Fruit fly (Drosophila melanogaster): ENCODE measurements around the gene RpS19b.

The RpS19b gene

dm6 chr3R:23939921-23940839 is 6.8 kb upstream of the RpS19b start (continued):
- TF ChIP-seq CG5245 (GFP tag; optimal IDR thresholded peaks at IDR 0.05) (peak; percentile 63), mam (GFP tag; optimal IDR thresholded peaks at IDR 0.05) (peak; percentile 29), NC2α (GFP tag; optimal IDR thresholded peaks at IDR 0.05) (peak; percentile 60), Dp (GFP tag; optimal IDR thresholded peaks at IDR 0.05) (no peak), HmgZ (tag; optimal IDR thresholded peaks at IDR 0.05) (peak; percentile 90), Ravus (GFP tag; IDR thresholded peaks at IDR 0.05) (no peak; the same call in 1 of the 2 replicates), fd64A (GFP tag; optimal IDR thresholded peaks at IDR 0.05) (peak; percentile 97), schlank (tag; optimal IDR thresholded peaks at IDR 0.05) (peak; percentile 80), mirr (GFP tag; optimal IDR thresholded peaks at IDR 0.05) (peak; percentile 91), CG5180 (GFP tag; optimal IDR thresholded peaks at IDR 0.05) (peak; percentile 86), ems (GFP tag; optimal IDR thresholded peaks at IDR 0.05) (peak; percentile 3), sqz (GFP tag; optimal IDR thresholded peaks at IDR 0.05) (peak; percentile 71), Atf3 (GFP tag; optimal IDR thresholded peaks at IDR 0.05) (peak; percentile 39), CG6272 (GFP tag; IDR thresholded peaks at IDR 0.05) (no peak), Sox102F (GFP tag; optimal IDR thresholded peaks at IDR 0.05) (peak; percentile 76), CG10267 (tag; optimal IDR thresholded peaks at IDR 0.05) (peak; percentile 63), Doc2 (GFP tag; IDR thresholded peaks at IDR 0.05) (no peak), Rx (GFP tag; IDR thresholded peaks at IDR 0.05) (no peak), YL-1 (GFP tag; optimal IDR thresholded peaks at IDR 0.05) (peak; percentile 82), Stat92E (GFP tag; optimal IDR thresholded peaks at IDR 0.05) (peak in 1 of 3 experiments; percentile 1), CG7556 (GFP tag; optimal IDR thresholded peaks at IDR 0.05) (peak; percentile 86), ap (GFP tag; IDR thresholded peaks at IDR 0.05) (peak; percentile 29; the same call in 1 of the 2 replicates), pan (optimal IDR thresholded peaks at IDR 0.05) (no peak), pan (GFP tag; optimal IDR thresholded peaks at IDR 0.05 in 1 of 2, IDR thresholded peaks at IDR 0.05 in 1 of 2) (peak in 1 of 2 experiments; percentile 82), CG14710 (tag; optimal IDR thresholded peaks at IDR 0.05) (peak; percentile 86), Oaz (GFP tag; IDR thresholded peaks at IDR 0.05) (no peak), trem (tag; optimal IDR thresholded peaks at IDR 0.05) (peak; percentile 45), CG13894 (tag; optimal IDR thresholded peaks at IDR 0.05) (peak; percentile 99), gcm (GFP tag; optimal IDR thresholded peaks at IDR 0.05) (peak; percentile 89), ind (GFP tag; optimal IDR thresholded peaks at IDR 0.05) (no peak), CG43689 (GFP tag; IDR thresholded peaks at IDR 0.05) (peak; percentile 65), CG16815 (GFP tag; optimal IDR thresholded peaks at IDR 0.05) (peak; percentile 28), CG13624 (GFP tag; optimal IDR thresholded peaks at IDR 0.05) (peak; percentile 27), CG8388 (GFP tag; optimal IDR thresholded peaks at IDR 0.05) (peak; percentile 51), CG2875 (GFP tag; optimal IDR thresholded peaks at IDR 0.05) (peak; percentile 97), CG11696 (GFP tag; IDR thresholded peaks at IDR 0.05) (peak; percentile 70), CG14965 (GFP tag; optimal IDR thresholded peaks at IDR 0.05; ENCODE audit: borderline replicate concordance) (peak; percentile 43), tin (GFP tag; optimal IDR thresholded peaks at IDR 0.05) (peak; percentile 34), kah (GFP tag; optimal IDR thresholded peaks at IDR 0.05) (peak; percentile 57), so (GFP tag; IDR thresholded peaks at IDR 0.05) (peak; percentile 89; the same call in 2 of the 3 replicates), seq (GFP tag; IDR thresholded peaks at IDR 0.05) (peak; percentile 87), CG8765 (GFP tag; IDR thresholded peaks at IDR 0.05) (no peak), bowl (GFP tag; IDR thresholded peaks at IDR 0.05) (peak; percentile 70; the same call in 1 of the 2 replicates), Sry-β (GFP tag; optimal IDR thresholded peaks at IDR 0.05) (peak; percentile 64), scrt (GFP tag; optimal IDR thresholded peaks at IDR 0.05) (peak; percentile 61), CG30403 (GFP tag; optimal IDR thresholded peaks at IDR 0.05) (peak; percentile 44), CG18262 (tag; optimal IDR thresholded peaks at IDR 0.05) (peak; percentile 76), Hmr (GFP tag; optimal IDR thresholded peaks at IDR 0.05) (peak; percentile 89)
